Fruit fly (Drosophila melanogaster) whole organism, embryonic: Measurements from ENCODE around the gene CG17249.

Experiments used
- Aef1 ChIP-seq: fragments of 200-800 bp; sonication (Bioruptor generic); IDR thresholded peaks from 3 replicates; pipeline ENCODE4 v1.3.6; 2022; ENCODE audit warnings: missing biosample characterization, missing genetic modification characterization
- CG10267 ChIP-seq: fragments of 200-800 bp; sonication (Bioruptor generic); optimal IDR thresholded peaks from 2 replicates; lab custom pipeline; 2018; ENCODE audit warnings: missing biosample characterization, mild to moderate bottlenecking, missing genetic modification characterization, moderate library complexity
- CG10979 ChIP-seq: fragments of 200-800 bp; sonication (Bioruptor generic); optimal IDR thresholded peaks from 2 replicates; lab custom pipeline; 2018; ENCODE audit warnings: missing biosample characterization, mild to moderate bottlenecking, missing genetic modification characterization, moderate library complexity
- CG11247 ChIP-seq: fragments of 200-800 bp; sonication (Bioruptor generic); IDR thresholded peaks from 2 replicates; pipeline ENCODE4 v1.3.6; 2022; ENCODE audit warnings: missing biosample characterization, missing genetic modification characterization
- CG12744 ChIP-seq: fragments of 200-800 bp; sonication (Bioruptor generic); optimal IDR thresholded peaks from 2 replicates; lab custom pipeline; 2016; ENCODE audit warnings: missing biosample characterization, missing genetic modification characterization
- CG13775 ChIP-seq: fragments of 200-800 bp; sonication (Bioruptor generic); optimal IDR thresholded peaks from 3 replicates; lab custom pipeline; 2017; ENCODE audit warnings: missing biosample characterization, mild to moderate bottlenecking, missing genetic modification characterization
- CG18476 ChIP-seq: fragments of 200-800 bp; sonication (Bioruptor generic); optimal IDR thresholded peaks from 2 replicates; lab custom pipeline; 2016; ENCODE audit warnings: missing biosample characterization, mild to moderate bottlenecking, missing genetic modification characterization
- CG18619 ChIP-seq: fragments of 200-800 bp; sonication (Bioruptor generic); optimal IDR thresholded peaks from 3 replicates; lab custom pipeline; 2017; ENCODE audit warnings: missing biosample characterization, mild to moderate bottlenecking, missing genetic modification characterization
- CG2199 ChIP-seq: fragments of 200-800 bp; sonication (Bioruptor generic); IDR thresholded peaks from 3 replicates; pipeline ENCODE4 v1.3.6; 2022; ENCODE audit warnings: missing biosample characterization, missing genetic modification characterization
- CG2712 ChIP-seq: fragments of 200-800 bp; optimal IDR thresholded peaks from 3 replicates; lab custom pipeline; 2019; ENCODE audit warnings: missing biosample characterization, mild to moderate bottlenecking, missing genetic modification characterization, moderate library complexity
- CG3281 ChIP-seq: fragments of 200-800 bp; sonication (Bioruptor generic); optimal IDR thresholded peaks from 3 replicates; lab custom pipeline; 2017; ENCODE audit warnings: missing biosample characterization, mild to moderate bottlenecking, missing genetic modification characterization
- CG3407 ChIP-seq: fragments of 200-800 bp; sonication (Bioruptor generic); optimal IDR thresholded peaks from 2 replicates; lab custom pipeline; 2018; ENCODE audit warnings: missing biosample characterization, mild to moderate bottlenecking, missing genetic modification characterization
- CG3847 ChIP-seq: fragments of 200-800 bp; sonication (Bioruptor generic); IDR thresholded peaks from 2 replicates; pipeline ENCODE4 v1.3.6; 2022; ENCODE audit warnings: missing biosample characterization, missing genetic modification characterization
- CG7745 ChIP-seq: fragments of 200-800 bp; sonication (Bioruptor generic); optimal IDR thresholded peaks from 2 replicates; lab custom pipeline; 2018; ENCODE audit warnings: missing biosample characterization, mild to moderate bottlenecking, missing genetic modification characterization, moderate library complexity
- CG9876 ChIP-seq: fragments of 200-800 bp; sonication (Bioruptor generic); optimal IDR thresholded peaks from 2 replicates; lab custom pipeline; 2016; ENCODE audit warnings: missing biosample characterization, missing genetic modification characterization
- Deaf1 ChIP-seq: fragments of 200-800 bp; optimal IDR thresholded peaks from 3 replicates; lab custom pipeline; 2019; ENCODE audit warnings: missing biosample characterization, mild to moderate bottlenecking, missing genetic modification characterization, moderate library complexity
- Dfd ChIP-seq, 2 experiments: fragments of >200 bp; optimal IDR thresholded peaks; 2 replicates each; lab custom pipeline; 2017; ENCODE audit warnings: missing biosample characterization in 2 of 2, missing genetic modification characterization in 2 of 2
- Drgx ChIP-seq: fragments of 200-800 bp; sonication (Bioruptor generic); IDR thresholded peaks from 2 replicates; pipeline ENCODE4 v1.3.6; 2022; ENCODE audit warnings: missing biosample characterization, missing genetic modification characterization
- E2f2 ChIP-seq: fragments of 200-800 bp; sonication (Bioruptor generic); IDR thresholded peaks from 2 replicates; pipeline ENCODE4 v1.3.6; 2022; ENCODE audit warnings: missing biosample characterization, missing genetic modification characterization
- H15 ChIP-seq: fragments of 200-800 bp; sonication (Bioruptor generic); IDR thresholded peaks from 3 replicates; pipeline ENCODE4 v1.3.6; 2022; ENCODE audit warnings: missing biosample characterization, missing genetic modification characterization
- HmgZ ChIP-seq: fragments of 200-800 bp; sonication (Bioruptor generic); optimal IDR thresholded peaks from 2 replicates; lab custom pipeline; 2018; ENCODE audit warnings: missing biosample characterization, mild to moderate bottlenecking, missing genetic modification characterization
- MESR4 ChIP-seq: fragments of 200-800 bp; sonication (Bioruptor generic); optimal IDR thresholded peaks from 2 replicates; lab custom pipeline; 2018; ENCODE audit warnings: missing biosample characterization, mild to moderate bottlenecking, missing genetic modification characterization, moderate library complexity
- Mad ChIP-seq: fragments of 200-800 bp; sonication (Bioruptor generic); optimal IDR thresholded peaks from 2 replicates; lab custom pipeline; 2016; ENCODE audit warnings: missing biosample characterization, missing genetic modification characterization
- NC2β ChIP-seq: fragments of 200-800 bp; sonication (Bioruptor generic); optimal IDR thresholded peaks from 2 replicates; lab custom pipeline; 2016; ENCODE audit warnings: missing biosample characterization, missing genetic modification characterization
- Pdp1 ChIP-seq, 2 experiments: fragments of 200-800 bp; sonication (Bioruptor generic); optimal IDR thresholded peaks; 3 replicates each; lab custom pipeline; 2016; ENCODE audit warnings: missing biosample characterization in 2 of 2, missing genetic modification characterization in 2 of 2, mild to moderate bottlenecking in 1 of 2, moderate library complexity in 1 of 2
- Scr ChIP-seq: fragments of 200-800 bp; sonication (Bioruptor generic); IDR thresholded peaks from 2 replicates; pipeline ENCODE4 v1.3.6; 2022; ENCODE audit warnings: missing biosample characterization, missing genetic modification characterization; ENCODE audit not compliant: partially characterized antibody
- Sox100B ChIP-seq: fragments of 200-800 bp; sonication (Bioruptor generic); optimal IDR thresholded peaks from 3 replicates; lab custom pipeline; 2018; ENCODE audit warnings: missing biosample characterization, mild to moderate bottlenecking, missing genetic modification characterization
- Taf1 ChIP-seq: fragments of 200-800 bp; sonication (Bioruptor generic); IDR thresholded peaks from 2 replicates; pipeline ENCODE4 v1.3.6; 2022; ENCODE audit warnings: missing biosample characterization, missing genetic modification characterization
- Trl ChIP-seq, 3 experiments: fragments of >200 bp in 2 of 3; fragments of 200-800 bp in 1 of 3; sonication (Bioruptor generic) in 1 of 3; optimal IDR thresholded peaks; 2 replicates in 1 of 3; 3 replicates in 2 of 3; lab custom pipeline; 2016 to 2017; ENCODE audit warnings: missing biosample characterization in 1 of 3, missing genetic modification characterization in 1 of 3
- bcd ChIP-seq: fragments of 200-800 bp; sonication (Bioruptor generic); optimal IDR thresholded peaks from 2 replicates; lab custom pipeline; 2017; ENCODE audit warnings: missing biosample characterization, mild to moderate bottlenecking, missing genetic modification characterization
- chinmo ChIP-seq: fragments of 200-800 bp; sonication (Bioruptor generic); IDR thresholded peaks from 4 replicates; pipeline ENCODE4 v1.3.6; 2022; ENCODE audit warnings: missing biosample characterization, missing genetic modification characterization; ENCODE audit not compliant: partially characterized antibody
- fd64A ChIP-seq: fragments of 200-800 bp; sonication (Bioruptor generic); optimal IDR thresholded peaks from 3 replicates; lab custom pipeline; 2018; ENCODE audit warnings: missing biosample characterization, mild to moderate bottlenecking, missing genetic modification characterization
- fd96Cb ChIP-seq: fragments of 200-800 bp; sonication (Bioruptor generic); optimal IDR thresholded peaks from 2 replicates; lab custom pipeline; 2018; ENCODE audit warnings: missing biosample characterization, mild to moderate bottlenecking, missing genetic modification characterization, moderate library complexity
- gsb ChIP-seq: fragments of 200-800 bp; sonication (Bioruptor generic); IDR thresholded peaks from 2 replicates; pipeline ENCODE4 v1.3.6; 2022; ENCODE audit warnings: missing biosample characterization, missing genetic modification characterization
- ken ChIP-seq: fragments of 200-800 bp; sonication (Bioruptor generic); IDR thresholded peaks from 3 replicates; pipeline ENCODE4 v1.3.6; 2022; ENCODE audit warnings: missing biosample characterization, missing genetic modification characterization
- lov ChIP-seq, 2 experiments: fragments of 200-800 bp in 1 of 2; fragments of >200 bp in 1 of 2; sonication (Bioruptor generic) in 1 of 2; IDR thresholded peaks in 1 of 2; optimal IDR thresholded peaks in 1 of 2; 2 replicates in 1 of 2; 3 replicates in 1 of 2; pipeline versions ENCODE4 v1.3.6 to Lab custom; 2017 to 2022; ENCODE audit warnings: missing biosample characterization in 1 of 2, missing genetic modification characterization in 1 of 2
- mam ChIP-seq: fragments of 200-800 bp; sonication (Bioruptor generic); optimal IDR thresholded peaks from 3 replicates; lab custom pipeline; 2016; ENCODE audit warnings: missing biosample characterization, missing genetic modification characterization
- peb ChIP-seq: fragments of 200-800 bp; sonication (Bioruptor generic); IDR thresholded peaks from 2 replicates; pipeline ENCODE4 v1.3.6; 2022; ENCODE audit warnings: missing biosample characterization, missing genetic modification characterization
- run ChIP-seq: fragments of 200-800 bp; sonication (Bioruptor generic); optimal IDR thresholded peaks from 3 replicates; lab custom pipeline; 2018; ENCODE audit warnings: missing biosample characterization, mild to moderate bottlenecking, missing genetic modification characterization
- sd ChIP-seq: fragments of 200-800 bp; sonication (Bioruptor generic); optimal IDR thresholded peaks from 3 replicates; lab custom pipeline; 2018; ENCODE audit warnings: missing biosample characterization, mild to moderate bottlenecking, missing genetic modification characterization, moderate library complexity
- sim ChIP-seq: fragments of 200-800 bp; sonication (Bioruptor generic); IDR thresholded peaks from 2 replicates; pipeline ENCODE4 v1.3.6; 2022; ENCODE audit warnings: missing biosample characterization, missing genetic modification characterization
- sna ChIP-seq: fragments of 200-800 bp; sonication (Bioruptor generic); IDR thresholded peaks from 2 replicates; pipeline ENCODE4 v1.3.6; 2022; ENCODE audit warnings: missing biosample characterization, missing genetic modification characterization; ENCODE audit not compliant: partially characterized antibody
- tin ChIP-seq: fragments of 200-800 bp; sonication (Bioruptor generic); optimal IDR thresholded peaks from 3 replicates; lab custom pipeline; 2016; ENCODE audit warnings: missing biosample characterization, missing genetic modification characterization
- tio ChIP-seq: fragments of 200-800 bp; sonication (Bioruptor generic); optimal IDR thresholded peaks from 2 replicates; lab custom pipeline; 2017; ENCODE audit warnings: missing biosample characterization, missing genetic modification characterization, inconsistent platforms
- ttk ChIP-seq: fragments of 200-800 bp; sonication (Bioruptor generic); IDR thresholded peaks from 2 replicates; pipeline ENCODE4 v2.1.2; 2022; ENCODE audit warnings: missing biosample characterization, missing genetic modification characterization
- unpg ChIP-seq: fragments of 200-800 bp; sonication (Bioruptor generic); optimal IDR thresholded peaks from 3 replicates; lab custom pipeline; 2018; ENCODE audit warnings: missing biosample characterization, mild to moderate bottlenecking, missing genetic modification characterization, moderate library complexity
- wdn ChIP-seq: fragments of 200-800 bp; sonication (Bioruptor generic); IDR thresholded peaks from 2 replicates; pipeline ENCODE4 v1.3.6; 2022; ENCODE audit warnings: missing biosample characterization, missing genetic modification characterization
- wek ChIP-seq: fragments of 200-800 bp; sonication (Bioruptor generic); optimal IDR thresholded peaks from 3 replicates; lab custom pipeline; 2018; ENCODE audit warnings: missing biosample characterization, mild to moderate bottlenecking, missing genetic modification characterization, moderate library complexity
- zen ChIP-seq: fragments of 200-800 bp; sonication (Bioruptor generic); optimal IDR thresholded peaks from 3 replicates; lab custom pipeline; 2018; ENCODE audit warnings: missing biosample characterization, mild to moderate bottlenecking, missing genetic modification characterization, moderate library complexity
- zfh2 ChIP-seq: fragments of 200-800 bp; sonication (Bioruptor generic); optimal IDR thresholded peaks from 2 replicates; lab custom pipeline; 2016; ENCODE audit warnings: missing biosample characterization, missing genetic modification characterization

CG17249 gene

dm6 chr3L:1609611-1610010 is 37.7 kb downstream of the CG17249 start (continued):
- TF ChIP-seq Aef1 (GFP tag; lab: Robert Waterston, UW) = peak; percentile 31; the same call in 1 of the 3 replicates
- no peak for TF ChIP-seq zen (tag; lab: Kevin White, UChicago)
- no peak for TF ChIP-seq Sox100B
- TF ChIP-seq CG13775 (GFP tag; lab: Kevin White, UChicago) = peak; percentile 46
- TF ChIP-seq run = no peak
- no peak for TF ChIP-seq CG9876 (GFP tag; lab: Kevin White, UChicago)
- no peak for TF ChIP-seq Dfd (GFP tag; optimal IDR thresholded peaks at IDR 0.05; lab: Kevin White, UChicago)
- TF ChIP-seq lov (optimal IDR thresholded peaks at IDR 0.05; lab: Kevin White, UChicago) = no peak
- TF ChIP-seq lov (GFP tag; IDR thresholded peaks at IDR 0.05; lab: Robert Waterston, UW) = no peak
- no peak for TF ChIP-seq CG10267
- no peak for TF ChIP-seq tin (GFP tag; lab: Kevin White, UChicago)
- TF ChIP-seq CG18619 (GFP tag; lab: Kevin White, UChicago) = peak; percentile 26
- no peak for TF ChIP-seq CG3407 (GFP tag; lab: Kevin White, UChicago)
- no peak for TF ChIP-seq tio (GFP tag; lab: Kevin White, UChicago)
- 0 out of 2 replicates have a peak, but pooled peaks have one; percentile 36 for TF ChIP-seq wdn (GFP tag; lab: Robert Waterston, UW)
- TF ChIP-seq HmgZ (tag; lab: Kevin White, UChicago) = no peak
- no peak for TF ChIP-seq CG10979 (tag; lab: Kevin White, UChicago)
- TF ChIP-seq CG2712 = peak; percentile 39
- TF ChIP-seq Pdp1 (GFP tag; optimal IDR thresholded peaks at IDR 0.05; lab: Kevin White, UChicago) = peak in 1 of 2 experiments; percentile 46
- TF ChIP-seq peb = no peak
- no peak for TF ChIP-seq chinmo
- no peak for TF ChIP-seq sna
- TF ChIP-seq wek (GFP tag; lab: Kevin White, UChicago) = no peak
- no peak; the same call in 1 of the 2 replicates for TF ChIP-seq E2f2 (GFP tag; lab: Robert Waterston, UW)
- TF ChIP-seq sd (tag; lab: Kevin White, UChicago) = no peak
- peak; percentile 23 for TF ChIP-seq CG12744
- 0 out of 2 replicates have a peak, but pooled peaks have one; percentile 10 for TF ChIP-seq Taf1 (GFP tag; lab: Robert Waterston, UW)
- peak; percentile 27 for TF ChIP-seq bcd (GFP tag; lab: Kevin White, UChicago)
- no peak for TF ChIP-seq Mad
- peak; percentile 62 for TF ChIP-seq CG3281 (GFP tag; lab: Kevin White, UChicago)
- TF ChIP-seq CG3847 (GFP tag; lab: Robert Waterston, UW) = peak; percentile 61
- no peak for TF ChIP-seq Deaf1 (tag; lab: Kevin White, UChicago)
- no peak for TF ChIP-seq CG11247
- TF ChIP-seq zfh2 (GFP tag; lab: Kevin White, UChicago) = peak; percentile 16
- peak; percentile 15 for TF ChIP-seq unpg (GFP tag; lab: Kevin White, UChicago)
- no peak for TF ChIP-seq sim (GFP tag; lab: Robert Waterston, UW)
- no peak for TF ChIP-seq CG2199 (GFP tag; lab: Robert Waterston, UW)
- TF ChIP-seq fd96Cb (tag; lab: Kevin White, UChicago) = peak; percentile 15
- TF ChIP-seq Drgx (GFP tag; lab: Robert Waterston, UW) = 0 out of 2 replicates have a peak, but pooled peaks have one; percentile 44
- no peak for TF ChIP-seq MESR4 (GFP tag; lab: Kevin White, UChicago)
- no peak for TF ChIP-seq NC2β (GFP tag; lab: Kevin White, UChicago)
- no peak for TF ChIP-seq Trl (optimal IDR thresholded peaks at IDR 0.05; lab: Kevin White, UChicago)
- TF ChIP-seq Trl (GFP tag; optimal IDR thresholded peaks at IDR 0.05; lab: Kevin White, UChicago) = no peak
- TF ChIP-seq mam (GFP tag; lab: Kevin White, UChicago) = peak; percentile 45
- no peak for TF ChIP-seq CG18476 (GFP tag; lab: Kevin White, UChicago)
- no peak for TF ChIP-seq ttk (GFP tag; lab: Robert Waterston, UW)
- no peak for TF ChIP-seq fd64A
- no peak for TF ChIP-seq Scr
- no peak for TF ChIP-seq CG7745 (tag; lab: Kevin White, UChicago)
- no peak for TF ChIP-seq gsb (GFP tag; lab: Robert Waterston, UW)
- TF ChIP-seq H15 (GFP tag; lab: Robert Waterston, UW) = peak; percentile 43; the same call in 1 of the 3 replicates
- no peak for TF ChIP-seq ken (GFP tag; lab: Robert Waterston, UW)
